Fruit fly (Drosophila melanogaster) whole organism, embryonic: ENCODE data around the gene CG42536.

Experiments used
- BEAF-32 ChIP-seq: fragments of 200-800 bp; sonication (Bioruptor generic); optimal IDR thresholded peaks from 3 replicates; lab custom pipeline; 2017; ENCODE audit warnings: missing biosample characterization, missing genetic modification characterization, mild to moderate bottlenecking, moderate library complexity, missing genetic modification reagents
- CG10462 ChIP-seq: fragments of 200-800 bp; sonication (Bioruptor generic); optimal IDR thresholded peaks from 2 replicates; lab custom pipeline; 2016; ENCODE audit warnings: missing biosample characterization, missing genetic modification characterization
- CG12071 ChIP-seq: fragments of 200-800 bp; sonication (Bioruptor generic); optimal IDR thresholded peaks from 3 replicates; lab custom pipeline; 2018; ENCODE audit warnings: missing biosample characterization, mild to moderate bottlenecking, missing genetic modification characterization
- CG12299 ChIP-seq: fragments of 200-800 bp; sonication (Bioruptor generic); optimal IDR thresholded peaks from 2 replicates; lab custom pipeline; 2018; ENCODE audit warnings: missing biosample characterization, mild to moderate bottlenecking, missing genetic modification characterization
- CG12769 ChIP-seq: fragments of 200-800 bp; sonication (Bioruptor generic); optimal IDR thresholded peaks from 2 replicates; lab custom pipeline; 2019; ENCODE audit warnings: missing biosample characterization, mild to moderate bottlenecking, missing genetic modification characterization, moderate library complexity
- CG13894 ChIP-seq: fragments of 200-800 bp; sonication (Bioruptor generic); optimal IDR thresholded peaks from 3 replicates; lab custom pipeline; 2018; ENCODE audit warnings: missing biosample characterization, mild to moderate bottlenecking, missing genetic modification characterization, moderate library complexity
- CG14014 ChIP-seq: fragments of 200-800 bp; sonication (Bioruptor generic); IDR thresholded peaks from 2 replicates; pipeline ENCODE4 v1.3.6; 2022; ENCODE audit warnings: missing biosample characterization, missing genetic modification characterization
- CG14965 ChIP-seq: fragments of 200-800 bp; sonication (Bioruptor generic); optimal IDR thresholded peaks from 2 replicates; lab custom pipeline; 2016; ENCODE audit warnings: missing biosample characterization, missing genetic modification characterization, borderline replicate concordance
- CG15479 ChIP-seq: fragments of 200-800 bp; sonication (Bioruptor generic); optimal IDR thresholded peaks from 3 replicates; lab custom pipeline; 2019; ENCODE audit warnings: missing biosample characterization, mild to moderate bottlenecking, missing genetic modification characterization, moderate library complexity
- CG17568 ChIP-seq: fragments of 200-800 bp; sonication (Bioruptor generic); optimal IDR thresholded peaks from 2 replicates; lab custom pipeline; 2018; ENCODE audit warnings: missing biosample characterization, mild to moderate bottlenecking, missing genetic modification characterization, moderate library complexity
- CG2116 ChIP-seq: fragments of 200-800 bp; sonication (Bioruptor generic); optimal IDR thresholded peaks from 3 replicates; lab custom pipeline; 2018; ENCODE audit warnings: missing biosample characterization, mild to moderate bottlenecking, missing genetic modification characterization
- CG2129 ChIP-seq: fragments of 200-800 bp; sonication (Bioruptor generic); IDR thresholded peaks from 2 replicates; pipeline ENCODE4 v1.3.6; 2022; ENCODE audit warnings: missing biosample characterization, missing genetic modification characterization; ENCODE audit not compliant: partially characterized antibody
- CG4617 ChIP-seq: fragments of 200-800 bp; sonication (Bioruptor generic); optimal IDR thresholded peaks from 3 replicates; lab custom pipeline; 2016; ENCODE audit warnings: missing biosample characterization, missing genetic modification characterization, borderline replicate concordance
- CG4707 ChIP-seq: fragments of 200-800 bp; sonication (Bioruptor generic); optimal IDR thresholded peaks from 2 replicates; lab custom pipeline; 2018; ENCODE audit warnings: missing biosample characterization, mild to moderate bottlenecking, missing genetic modification characterization, moderate library complexity
- CG4730 ChIP-seq: fragments of 200-800 bp; sonication (Bioruptor generic); IDR thresholded peaks from 2 replicates; pipeline ENCODE4 v1.3.6; 2022; ENCODE audit warnings: missing biosample characterization, missing genetic modification characterization
- CG7745 ChIP-seq: fragments of 200-800 bp; sonication (Bioruptor generic); optimal IDR thresholded peaks from 2 replicates; lab custom pipeline; 2018; ENCODE audit warnings: missing biosample characterization, mild to moderate bottlenecking, missing genetic modification characterization, moderate library complexity
- CoRest ChIP-seq: fragments of 200-800 bp; sonication (Bioruptor generic); optimal IDR thresholded peaks from 3 replicates; lab custom pipeline; 2018; ENCODE audit warnings: missing biosample characterization, mild to moderate bottlenecking, missing genetic modification characterization, moderate library complexity
- Ets97D ChIP-seq: fragments of 200-800 bp; sonication (Bioruptor generic); optimal IDR thresholded peaks from 3 replicates; lab custom pipeline; 2016; ENCODE audit warnings: missing biosample characterization, missing genetic modification characterization
- Gug ChIP-seq: fragments of 200-800 bp; sonication (Bioruptor generic); IDR thresholded peaks from 4 replicates; pipeline ENCODE4 v1.3.6; 2022; ENCODE audit warnings: missing biosample characterization, missing genetic modification characterization
- HLH54F ChIP-seq: fragments of 200-800 bp; sonication (Bioruptor generic); optimal IDR thresholded peaks from 3 replicates; lab custom pipeline; 2016; ENCODE audit warnings: missing biosample characterization, missing genetic modification characterization
- MESR4 ChIP-seq: fragments of 200-800 bp; sonication (Bioruptor generic); optimal IDR thresholded peaks from 2 replicates; lab custom pipeline; 2018; ENCODE audit warnings: missing biosample characterization, mild to moderate bottlenecking, missing genetic modification characterization, moderate library complexity
- Med ChIP-seq: fragments of 200-800 bp; sonication (Bioruptor generic); peaks from one replicate; lab custom pipeline; 2016; ENCODE audit warnings: missing biosample characterization, missing genetic modification characterization, mild to moderate bottlenecking, inconsistent platforms, moderate library complexity
- NK7.1 ChIP-seq: fragments of 200-800 bp; sonication (Bioruptor generic); optimal IDR thresholded peaks from 3 replicates; lab custom pipeline; 2016; ENCODE audit warnings: missing biosample characterization, missing genetic modification characterization
- Pdp1 ChIP-seq, 2 experiments: fragments of 200-800 bp; sonication (Bioruptor generic); optimal IDR thresholded peaks; 3 replicates each; lab custom pipeline; 2016; ENCODE audit warnings: missing biosample characterization in 2 of 2, missing genetic modification characterization in 2 of 2, mild to moderate bottlenecking in 1 of 2, moderate library complexity in 1 of 2
- Six4 ChIP-seq: fragments of 200-800 bp; sonication (Bioruptor generic); optimal IDR thresholded peaks from 2 replicates; lab custom pipeline; 2016; ENCODE audit warnings: missing biosample characterization, missing genetic modification characterization
- Vsx1 ChIP-seq: fragments of 200-800 bp; sonication (Bioruptor generic); optimal IDR thresholded peaks from 2 replicates; lab custom pipeline; 2017; ENCODE audit warnings: missing biosample characterization, mild to moderate bottlenecking, missing genetic modification characterization, missing genetic modification reagents
- ase ChIP-seq: fragments of 200-800 bp; sonication (Bioruptor generic); IDR thresholded peaks from 3 replicates; pipeline ENCODE4 v1.3.6; 2022; ENCODE audit warnings: missing biosample characterization, missing genetic modification characterization
- chif ChIP-seq, 2 experiments: fragments of 200-800 bp; sonication (Bioruptor generic); optimal IDR thresholded peaks; 3 replicates each; lab custom pipeline; 2016; ENCODE audit warnings: missing biosample characterization in 2 of 2, missing genetic modification characterization in 2 of 2
- chn ChIP-seq: fragments of 200-800 bp; sonication (Bioruptor generic); optimal IDR thresholded peaks from 2 replicates; lab custom pipeline; 2016; ENCODE audit warnings: missing biosample characterization, missing genetic modification characterization
- ci ChIP-seq: fragments of 200-800 bp; sonication (Bioruptor generic); IDR thresholded peaks from 3 replicates; pipeline ENCODE4 v1.3.6; 2022; ENCODE audit warnings: missing biosample characterization, missing genetic modification characterization
- danr ChIP-seq: fragments of 200-800 bp; sonication (Bioruptor generic); IDR thresholded peaks from 2 replicates; pipeline ENCODE4 v1.3.6; 2022; ENCODE audit warnings: missing biosample characterization, missing genetic modification characterization
- dmrt11E ChIP-seq: fragments of 200-800 bp; sonication (Bioruptor generic); optimal IDR thresholded peaks from 3 replicates; lab custom pipeline; 2018; ENCODE audit warnings: missing biosample characterization, mild to moderate bottlenecking, missing genetic modification characterization, moderate library complexity
- gcm2 ChIP-seq: fragments of 200-800 bp; sonication (Bioruptor generic); optimal IDR thresholded peaks from 2 replicates; lab custom pipeline; 2016; ENCODE audit warnings: missing biosample characterization, missing genetic modification characterization
- klu ChIP-seq: fragments of 200-800 bp; sonication (Bioruptor generic); IDR thresholded peaks from 2 replicates; pipeline ENCODE4 v1.3.6; 2022; ENCODE audit warnings: missing biosample characterization, missing genetic modification characterization
- nmo ChIP-seq: fragments of 200-800 bp; sonication (Bioruptor generic); optimal IDR thresholded peaks from 2 replicates; lab custom pipeline; 2018; ENCODE audit warnings: missing biosample characterization, mild to moderate bottlenecking, missing genetic modification characterization, moderate library complexity
- pan ChIP-seq, 4 experiments: fragments of >200 bp in 3 of 4; fragments of 200-800 bp in 1 of 4; sonication (Bioruptor generic) in 1 of 4; optimal IDR thresholded peaks in 3 of 4; IDR thresholded peaks in 1 of 4; 2 replicates each; pipeline versions ENCODE4 v1.3.6 to Lab custom; 2017 to 2022; ENCODE audit warnings: missing biosample characterization in 2 of 4, missing genetic modification characterization in 2 of 4, mixed read lengths in 1 of 4
- sima ChIP-seq: fragments of 200-800 bp; sonication (Bioruptor generic); optimal IDR thresholded peaks from 2 replicates; lab custom pipeline; 2016; ENCODE audit warnings: missing biosample characterization, missing genetic modification characterization
- sob ChIP-seq: fragments of 200-800 bp; sonication (Bioruptor generic); IDR thresholded peaks from 2 replicates; pipeline ENCODE4 v1.3.6; 2022; ENCODE audit warnings: missing biosample characterization, missing genetic modification characterization
- ssp ChIP-seq: fragments of 200-800 bp; sonication (Bioruptor generic); IDR thresholded peaks from 2 replicates; pipeline ENCODE4 v1.3.6; 2022; ENCODE audit warnings: missing biosample characterization, missing genetic modification characterization
- stwl ChIP-seq: fragments of 200-800 bp; sonication (Bioruptor generic); optimal IDR thresholded peaks from 3 replicates; lab custom pipeline; 2018; ENCODE audit warnings: missing biosample characterization, mild to moderate bottlenecking, missing genetic modification characterization, moderate library complexity
- tgo ChIP-seq: fragments of 200-800 bp; sonication (Bioruptor generic); IDR thresholded peaks from 3 replicates; pipeline ENCODE4 v1.3.6; 2022; ENCODE audit warnings: missing biosample characterization, missing genetic modification characterization
- tll ChIP-seq, 2 experiments: fragments of 200-800 bp in 1 of 2; fragments of >200 bp in 1 of 2; sonication (Bioruptor generic) in 1 of 2; optimal IDR thresholded peaks; 2 replicates each; lab custom pipeline; 2017 to 2019; ENCODE audit warnings: missing biosample characterization in 2 of 2, missing genetic modification characterization in 2 of 2, mild to moderate bottlenecking in 1 of 2, moderate library complexity in 1 of 2

Gene CG42536

DNA sequence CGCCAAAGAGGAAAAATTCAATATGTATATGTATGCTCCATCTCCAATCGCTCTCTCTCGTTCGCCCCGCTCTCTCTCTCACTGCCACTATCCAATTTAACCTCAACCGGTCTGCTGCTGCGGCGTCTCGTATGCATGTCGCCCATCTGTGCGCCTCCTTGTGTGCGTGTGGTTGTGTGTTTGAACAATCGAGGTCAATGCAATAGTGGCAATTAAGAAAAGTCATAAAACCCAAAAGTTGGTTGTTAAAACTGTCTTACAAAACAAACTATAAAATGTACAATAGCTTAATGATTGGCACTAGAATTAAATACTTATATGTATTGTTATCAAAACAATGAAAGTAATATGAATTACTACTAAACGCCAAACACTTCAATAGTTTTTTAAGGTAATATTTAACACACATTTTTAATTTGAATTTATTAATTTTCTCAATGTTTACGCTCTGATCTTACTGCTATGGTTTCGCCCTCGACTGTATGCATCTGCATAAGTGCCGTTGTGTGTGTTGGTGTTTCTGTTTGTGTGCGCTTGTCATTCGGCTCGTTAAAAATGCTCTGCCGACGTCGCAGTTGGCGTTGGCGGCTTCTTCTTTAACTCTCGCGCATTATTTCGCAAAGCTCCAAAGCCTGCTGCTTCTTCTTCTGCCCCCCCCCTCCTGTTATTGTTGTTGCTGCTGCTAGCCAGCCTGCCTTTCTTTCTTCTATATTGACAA lies 35.7 kb upstream of the CG42536 start (continued):
- peak; percentile 90 for TF ChIP-seq CG14014 (GFP tag; lab: Robert Waterston, UW)
- peak; percentile 45 for TF ChIP-seq MESR4 (GFP tag; lab: Kevin White, UChicago)
- TF ChIP-seq gcm2 (GFP tag; lab: Kevin White, UChicago): peak; percentile 84
- TF ChIP-seq stwl: peak; percentile 65
- peak; percentile 87 for TF ChIP-seq CG4730
- TF ChIP-seq CG12299 (tag; lab: Kevin White, UChicago): peak; percentile 97
- TF ChIP-seq NK7.1 (GFP tag; lab: Kevin White, UChicago): peak; percentile 67
- peak; percentile 65 for TF ChIP-seq Ets97D (GFP tag; lab: Kevin White, UChicago)
- peak; percentile 92 for TF ChIP-seq CG12769 (tag; lab: Kevin White, UChicago)
- TF ChIP-seq CG2116 (GFP tag; lab: Kevin White, UChicago): peak; percentile 87
- peak; percentile 86 for TF ChIP-seq CG13894 (tag; lab: Kevin White, UChicago)
- TF ChIP-seq CG17568 (GFP tag; lab: Kevin White, UChicago): peak; percentile 95
- peak; percentile 99 for TF ChIP-seq nmo (GFP tag; lab: Kevin White, UChicago)
- peak; percentile 91 for TF ChIP-seq CG10462
- peak; percentile 89 for TF ChIP-seq CG4707 (GFP tag; lab: Kevin White, UChicago)
- peak; percentile 56 for TF ChIP-seq sima (GFP tag; lab: Kevin White, UChicago)
- peak; percentile 98 for TF ChIP-seq dmrt11E (tag; lab: Kevin White, UChicago)
- peak; percentile 74 for TF ChIP-seq CG4617
- peak; percentile 90 for TF ChIP-seq danr (GFP tag; lab: Robert Waterston, UW)
- peak; percentile 88 for TF ChIP-seq ci (GFP tag; lab: Robert Waterston, UW)
- peak; percentile 85; the same call in 1 of the 2 replicates for TF ChIP-seq sob
- no peak for TF ChIP-seq CG2129 (GFP tag; lab: Robert Waterston, UW)
- peak; percentile 89 for TF ChIP-seq chn
- TF ChIP-seq Med: peak; percentile 98
- peak; percentile 83 for TF ChIP-seq CG15479 (GFP tag; lab: Kevin White, UChicago)
- peak in 1 of 2 experiments; percentile 91 for TF ChIP-seq tll (GFP tag; optimal IDR thresholded peaks at IDR 0.05; lab: Kevin White, UChicago)
- TF ChIP-seq pan (optimal IDR thresholded peaks at IDR 0.05; lab: Kevin White, UChicago): no peak
- TF ChIP-seq pan (GFP tag; optimal IDR thresholded peaks at IDR 0.05 in 1 of 2, IDR thresholded peaks at IDR 0.05 in 1 of 2): peak in 1 of 2 experiments; percentile 95
- peak; percentile 87 for TF ChIP-seq klu (GFP tag; lab: Robert Waterston, UW)
- peak; percentile 99 for TF ChIP-seq CoRest (tag; lab: Kevin White, UChicago)
- peak; percentile 78 for TF ChIP-seq ssp (GFP tag; lab: Robert Waterston, UW)
- peak; percentile 96 for TF ChIP-seq Vsx1 (GFP tag; lab: Kevin White, UChicago)
- peak; percentile 94 for TF ChIP-seq CG12071 (GFP tag; lab: Kevin White, UChicago)
- peak; percentile 85; the same call in 2 of the 3 replicates for TF ChIP-seq ase (GFP tag; lab: Robert Waterston, UW)
- TF ChIP-seq CG14965 (GFP tag; lab: Kevin White, UChicago): peak; percentile 9
- peak; percentile 81 for TF ChIP-seq HLH54F (GFP tag; lab: Kevin White, UChicago)
- TF ChIP-seq tgo (GFP tag; lab: Robert Waterston, UW): peak; percentile 93
- TF ChIP-seq Six4 (GFP tag; lab: Kevin White, UChicago): peak; percentile 96
- peak; percentile 88 to 92 for TF ChIP-seq chif (GFP tag; optimal IDR thresholded peaks at IDR 0.05; lab: Kevin White, UChicago)
- peak; percentile 59 for TF ChIP-seq CG7745 (tag; lab: Kevin White, UChicago)
- TF ChIP-seq BEAF-32 (GFP tag; lab: Kevin White, UChicago): peak; percentile 21
- TF ChIP-seq Pdp1 (GFP tag; optimal IDR thresholded peaks at IDR 0.05; lab: Kevin White, UChicago): peak; percentile 88 to 94
- TF ChIP-seq Gug (GFP tag; lab: Robert Waterston, UW): peak; percentile 79
